Fruit fly (Drosophila melanogaster) whole organism, embryonic: ENCODE data around the gene CG14207.
A peak's percentile ranks its signal among the peaks of the same experiment; 100 is the strongest.

Experiments
- Ada2b ChIP-seq: fragments of 200-800 bp; sonication (Bioruptor generic); IDR thresholded peaks from 2 replicates; pipeline ENCODE4 v1.3.6; 2022; ENCODE audit warnings: missing biosample characterization, missing genetic modification characterization
- CG11247 ChIP-seq: fragments of 200-800 bp; sonication (Bioruptor generic); IDR thresholded peaks from 2 replicates; pipeline ENCODE4 v1.3.6; 2022; ENCODE audit warnings: missing biosample characterization, missing genetic modification characterization
- CG12299 ChIP-seq: fragments of 200-800 bp; sonication (Bioruptor generic); optimal IDR thresholded peaks from 2 replicates; lab custom pipeline; 2018; ENCODE audit warnings: missing biosample characterization, mild to moderate bottlenecking, missing genetic modification characterization
- CG12391 ChIP-seq: fragments of 200-800 bp; sonication (Bioruptor generic); optimal IDR thresholded peaks from 3 replicates; lab custom pipeline; 2018; ENCODE audit warnings: missing biosample characterization, mild to moderate bottlenecking, missing genetic modification characterization, moderate library complexity
- CG13296 ChIP-seq: fragments of 200-800 bp; sonication (Bioruptor generic); optimal IDR thresholded peaks from 3 replicates; lab custom pipeline; 2018; ENCODE audit warnings: missing biosample characterization, mild to moderate bottlenecking, missing genetic modification characterization
- CG15073 ChIP-seq: fragments of 200-800 bp; sonication (Bioruptor generic); optimal IDR thresholded peaks from 2 replicates; lab custom pipeline; 2016; ENCODE audit warnings: missing biosample characterization, missing genetic modification characterization
- CG1603 ChIP-seq: fragments of 200-800 bp; sonication (Bioruptor generic); optimal IDR thresholded peaks from 2 replicates; lab custom pipeline; 2019; ENCODE audit warnings: missing biosample characterization, mild to moderate bottlenecking, missing genetic modification characterization, moderate library complexity
- CG1647 ChIP-seq: fragments of 200-800 bp; sonication (Bioruptor generic); optimal IDR thresholded peaks from 3 replicates; lab custom pipeline; 2016; ENCODE audit warnings: missing biosample characterization, missing genetic modification characterization
- CG16779 ChIP-seq: fragments of 200-800 bp; sonication (Bioruptor generic); IDR thresholded peaks from 2 replicates; pipeline ENCODE4 v1.3.6; 2022; ENCODE audit warnings: missing biosample characterization, missing genetic modification characterization
- CG1832 ChIP-seq: fragments of 200-800 bp; sonication (Bioruptor generic); optimal IDR thresholded peaks from 2 replicates; lab custom pipeline; 2017; ENCODE audit warnings: missing biosample characterization, mild to moderate bottlenecking, missing genetic modification characterization, inconsistent platforms
- CG18764 ChIP-seq: fragments of 200-800 bp; sonication (Bioruptor generic); optimal IDR thresholded peaks from 3 replicates; lab custom pipeline; 2016; ENCODE audit warnings: missing biosample characterization, missing genetic modification characterization
- CG30020 ChIP-seq: fragments of 200-800 bp; optimal IDR thresholded peaks from 2 replicates; lab custom pipeline; 2019; ENCODE audit warnings: missing biosample characterization, mild to moderate bottlenecking, missing genetic modification characterization, moderate library complexity
- CG3847 ChIP-seq: fragments of 200-800 bp; sonication (Bioruptor generic); IDR thresholded peaks from 2 replicates; pipeline ENCODE4 v1.3.6; 2022; ENCODE audit warnings: missing biosample characterization, missing genetic modification characterization
- CG3995 ChIP-seq: fragments of 200-800 bp; sonication (Bioruptor generic); optimal IDR thresholded peaks from 3 replicates; lab custom pipeline; 2016; ENCODE audit warnings: missing biosample characterization, missing genetic modification characterization
- CG4328 ChIP-seq: fragments of 200-800 bp; sonication (Bioruptor generic); optimal IDR thresholded peaks from 3 replicates; lab custom pipeline; 2017; ENCODE audit warnings: missing biosample characterization, missing genetic modification reagents, missing genetic modification characterization
- CG4820 ChIP-seq: fragments of 200-800 bp; sonication (Bioruptor generic); optimal IDR thresholded peaks from 3 replicates; lab custom pipeline; 2016; ENCODE audit warnings: missing biosample characterization, missing genetic modification characterization
- CG6813 ChIP-seq: fragments of 200-800 bp; sonication (Bioruptor generic); optimal IDR thresholded peaks from 2 replicates; lab custom pipeline; 2017; ENCODE audit warnings: missing biosample characterization, missing genetic modification characterization, mild to moderate bottlenecking, moderate library complexity, missing genetic modification reagents
- CG8478 ChIP-seq: fragments of >200 bp; optimal IDR thresholded peaks from 2 replicates; lab custom pipeline; 2018
- CoRest ChIP-seq: fragments of 200-800 bp; sonication (Bioruptor generic); optimal IDR thresholded peaks from 3 replicates; lab custom pipeline; 2018; ENCODE audit warnings: missing biosample characterization, mild to moderate bottlenecking, missing genetic modification characterization, moderate library complexity
- CrebB ChIP-seq: fragments of 200-800 bp; sonication (Bioruptor generic); optimal IDR thresholded peaks from 3 replicates; lab custom pipeline; 2018; ENCODE audit warnings: missing biosample characterization, mild to moderate bottlenecking, missing genetic modification characterization
- Doc2 ChIP-seq: fragments of 200-800 bp; sonication (Bioruptor generic); IDR thresholded peaks from 2 replicates; pipeline ENCODE4 v1.3.6; 2022; ENCODE audit warnings: missing biosample characterization, missing genetic modification characterization
- ERR ChIP-seq: fragments of 200-800 bp; sonication (Bioruptor generic); optimal IDR thresholded peaks from 2 replicates; lab custom pipeline; 2016; ENCODE audit warnings: missing biosample characterization, missing genetic modification characterization
- Hand ChIP-seq: fragments of 200-800 bp; sonication (Bioruptor generic); optimal IDR thresholded peaks from 2 replicates; lab custom pipeline; 2017; ENCODE audit warnings: mild to moderate bottlenecking, missing biosample characterization, missing genetic modification reagents, missing genetic modification characterization
- Neu2 ChIP-seq: fragments of 200-800 bp; sonication (Bioruptor generic); optimal IDR thresholded peaks from 3 replicates; lab custom pipeline; 2016; ENCODE audit warnings: missing biosample characterization, missing genetic modification characterization, borderline replicate concordance
- Scr ChIP-seq: fragments of 200-800 bp; sonication (Bioruptor generic); IDR thresholded peaks from 2 replicates; pipeline ENCODE4 v1.3.6; 2022; ENCODE audit warnings: missing biosample characterization, missing genetic modification characterization; ENCODE audit not compliant: partially characterized antibody
- Sox102F ChIP-seq: fragments of 200-800 bp; sonication (Bioruptor generic); optimal IDR thresholded peaks from 2 replicates; lab custom pipeline; 2018; ENCODE audit warnings: missing biosample characterization, mild to moderate bottlenecking, missing genetic modification characterization, moderate library complexity
- Spps ChIP-seq: fragments of 200-800 bp; sonication (Bioruptor generic); optimal IDR thresholded peaks from 2 replicates; lab custom pipeline; 2018; ENCODE audit warnings: missing biosample characterization, mild to moderate bottlenecking, missing genetic modification characterization
- cad ChIP-seq: fragments of >200 bp; optimal IDR thresholded peaks from 2 replicates; lab custom pipeline; 2017; ENCODE audit warnings: missing biosample characterization, missing genetic modification characterization
- cg ChIP-seq: fragments of 200-800 bp; sonication (Bioruptor generic); optimal IDR thresholded peaks from 3 replicates; lab custom pipeline; 2019; ENCODE audit warnings: missing biosample characterization, mild to moderate bottlenecking, missing genetic modification characterization, moderate library complexity
- crol ChIP-seq: fragments of 200-800 bp; sonication (Bioruptor generic); IDR thresholded peaks from 2 replicates; pipeline ENCODE4 v1.3.6; 2022; ENCODE audit warnings: missing biosample characterization, missing genetic modification characterization
- esg ChIP-seq: fragments of 200-800 bp; sonication (Bioruptor generic); conservative IDR thresholded peaks from 2 replicates; pipeline ENCODE4 v1.3.6; 2022; ENCODE audit warnings: missing biosample characterization, missing genetic modification characterization
- fd3F ChIP-seq: fragments of 200-800 bp; sonication (Bioruptor generic); optimal IDR thresholded peaks from 2 replicates; lab custom pipeline; 2018; ENCODE audit warnings: missing biosample characterization, mild to moderate bottlenecking, missing genetic modification characterization, moderate library complexity
- fd64A ChIP-seq: fragments of 200-800 bp; sonication (Bioruptor generic); optimal IDR thresholded peaks from 3 replicates; lab custom pipeline; 2018; ENCODE audit warnings: missing biosample characterization, mild to moderate bottlenecking, missing genetic modification characterization
- gcm ChIP-seq: fragments of 200-800 bp; sonication (Bioruptor generic); optimal IDR thresholded peaks from 2 replicates; lab custom pipeline; 2019; ENCODE audit warnings: missing biosample characterization, mild to moderate bottlenecking, missing genetic modification characterization, moderate library complexity
- gem ChIP-seq: fragments of 200-800 bp; sonication (Bioruptor generic); optimal IDR thresholded peaks from 2 replicates; lab custom pipeline; 2019; ENCODE audit warnings: missing biosample characterization, mild to moderate bottlenecking, missing genetic modification characterization, moderate library complexity
- ham ChIP-seq: fragments of 200-800 bp; sonication (Bioruptor generic); IDR thresholded peaks from 2 replicates; pipeline ENCODE4 v1.3.6; 2022; ENCODE audit warnings: missing biosample characterization, missing genetic modification characterization
- hkb ChIP-seq, 2 experiments: fragments of 200-800 bp in 1 of 2; fragments of >200 bp in 1 of 2; sonication (Bioruptor generic) in 1 of 2; IDR thresholded peaks in 1 of 2; optimal IDR thresholded peaks in 1 of 2; 2 replicates each; pipeline versions ENCODE4 v1.3.6 to Lab custom; 2017 to 2022; ENCODE audit warnings: missing biosample characterization in 1 of 2, missing genetic modification characterization in 1 of 2
- insv ChIP-seq, 2 experiments: fragments of 200-800 bp; sonication (Bioruptor generic); optimal IDR thresholded peaks; 3 replicates each; lab custom pipeline; 2016 to 2018; ENCODE audit warnings: missing biosample characterization in 2 of 2, missing genetic modification characterization in 2 of 2
- jigr1 ChIP-seq: fragments of 200-800 bp; sonication (Bioruptor generic); IDR thresholded peaks from 3 replicates; pipeline ENCODE4 v1.3.6; 2022; ENCODE audit warnings: missing biosample characterization, missing genetic modification characterization
- mam ChIP-seq: fragments of 200-800 bp; sonication (Bioruptor generic); optimal IDR thresholded peaks from 3 replicates; lab custom pipeline; 2016; ENCODE audit warnings: missing biosample characterization, missing genetic modification characterization
- nerfin-2 ChIP-seq: fragments of 200-800 bp; sonication (Bioruptor generic); IDR thresholded peaks from 2 replicates; pipeline ENCODE4 v1.3.6; 2022; ENCODE audit warnings: missing biosample characterization, missing genetic modification characterization; ENCODE audit not compliant: partially characterized antibody
- org-1 ChIP-seq: fragments of 200-800 bp; sonication (Bioruptor generic); optimal IDR thresholded peaks from 2 replicates; lab custom pipeline; 2017; ENCODE audit warnings: missing biosample characterization, missing genetic modification characterization
- pho ChIP-seq: fragments of 200-800 bp; sonication (Bioruptor generic); optimal IDR thresholded peaks from 2 replicates; lab custom pipeline; 2016; ENCODE audit warnings: missing biosample characterization, missing genetic modification characterization
- pnt ChIP-seq: fragments of 200-800 bp; sonication (Bioruptor generic); optimal IDR thresholded peaks from 3 replicates; lab custom pipeline; 2016; ENCODE audit warnings: missing biosample characterization, missing genetic modification characterization
- psq ChIP-seq: fragments of 200-800 bp; sonication (Bioruptor generic); optimal IDR thresholded peaks from 2 replicates; lab custom pipeline; 2017; ENCODE audit warnings: missing biosample characterization, missing genetic modification characterization
- ranshi ChIP-seq: fragments of 200-800 bp; sonication (Bioruptor generic); IDR thresholded peaks from 2 replicates; pipeline ENCODE4 v1.3.6; 2022; ENCODE audit warnings: missing biosample characterization, missing genetic modification characterization
- stc ChIP-seq: fragments of 200-800 bp; sonication (Bioruptor generic); IDR thresholded peaks from 2 replicates; pipeline ENCODE4 v1.3.6; 2022; ENCODE audit warnings: missing biosample characterization, missing genetic modification characterization
- tap ChIP-seq: fragments of 200-800 bp; optimal IDR thresholded peaks from 3 replicates; lab custom pipeline; 2019; ENCODE audit warnings: missing biosample characterization, mild to moderate bottlenecking, missing genetic modification characterization, moderate library complexity
- tgo ChIP-seq: fragments of 200-800 bp; sonication (Bioruptor generic); IDR thresholded peaks from 3 replicates; pipeline ENCODE4 v1.3.6; 2022; ENCODE audit warnings: missing biosample characterization, missing genetic modification characterization
- tin ChIP-seq: fragments of 200-800 bp; sonication (Bioruptor generic); optimal IDR thresholded peaks from 3 replicates; lab custom pipeline; 2016; ENCODE audit warnings: missing biosample characterization, missing genetic modification characterization
- unpg ChIP-seq: fragments of 200-800 bp; sonication (Bioruptor generic); optimal IDR thresholded peaks from 3 replicates; lab custom pipeline; 2018; ENCODE audit warnings: missing biosample characterization, mild to moderate bottlenecking, missing genetic modification characterization, moderate library complexity

The CG14207 gene

DNA sequence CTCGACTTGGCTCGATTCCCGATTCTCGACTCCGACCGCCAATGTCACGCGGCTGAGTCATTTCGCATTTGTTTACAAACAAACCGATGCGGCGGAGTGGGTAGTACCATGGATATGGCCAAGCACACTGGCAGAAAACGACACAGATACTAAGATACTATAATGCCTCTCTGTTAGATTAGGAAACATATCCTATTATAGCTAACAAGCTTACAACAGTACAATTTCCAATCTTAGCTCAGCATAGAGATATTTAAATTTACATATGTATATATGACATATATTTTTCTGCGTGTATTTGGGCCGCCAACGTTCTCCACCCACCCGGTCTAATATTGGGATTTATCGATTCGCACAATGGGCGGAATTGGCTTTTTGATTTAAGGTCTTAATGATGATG lies 1.0 kb upstream of the CG14207 start (continued):
- TF ChIP-seq hkb (optimal IDR thresholded peaks at IDR 0.05; lab: Kevin White, UChicago) (no peak), hkb (GFP tag; IDR thresholded peaks at IDR 0.05; lab: Robert Waterston, UW) (peak; percentile 88), org-1 (GFP tag; lab: Kevin White, UChicago) (peak; percentile 66), Neu2 (GFP tag; lab: Kevin White, UChicago) (no peak), CG8478 (lab: Kevin White, UChicago) (no peak), insv (GFP tag; optimal IDR thresholded peaks at IDR 0.05; lab: Kevin White, UChicago) (no peak), jigr1 (peak; percentile 59; the same call in 1 of the 3 replicates), psq (GFP tag; lab: Kevin White, UChicago) (no peak), crol (GFP tag; lab: Robert Waterston, UW) (no peak), CG18764 (GFP tag; lab: Kevin White, UChicago) (peak; percentile 35), Sox102F (GFP tag; lab: Kevin White, UChicago) (peak; percentile 78), CG13296 (GFP tag; lab: Kevin White, UChicago) (peak; percentile 64), unpg (GFP tag; lab: Kevin White, UChicago) (peak; percentile 75), fd64A (GFP tag; lab: Kevin White, UChicago) (no peak), mam (GFP tag; lab: Kevin White, UChicago) (peak; percentile 75), Doc2 (GFP tag; lab: Robert Waterston, UW) (no peak), tap (tag; lab: Kevin White, UChicago) (peak; percentile 72), pnt (GFP tag; lab: Kevin White, UChicago) (peak; percentile 43), CoRest (tag; lab: Kevin White, UChicago) (peak; percentile 70), stc (GFP tag; lab: Robert Waterston, UW) (peak; percentile 44; the same call in 1 of the 2 replicates), CG16779 (GFP tag; lab: Robert Waterston, UW) (0 out of 2 replicates have a peak, but pooled peaks have one; percentile 27), gem (tag; lab: Kevin White, UChicago) (peak; percentile 80), CG4820 (GFP tag; lab: Kevin White, UChicago) (peak; percentile 67), tin (GFP tag; lab: Kevin White, UChicago) (peak; percentile 73), CG30020 (tag; lab: Kevin White, UChicago) (peak; percentile 6), CG1603 (peak; percentile 79), cad (GFP tag; lab: Kevin White, UChicago) (no peak), CG12299 (no peak), Spps (tag; lab: Kevin White, UChicago) (peak; percentile 29), pho (GFP tag; lab: Kevin White, UChicago) (peak; percentile 48), CG1647 (GFP tag; lab: Kevin White, UChicago) (peak; percentile 47), nerfin-2 (no peak), esg (peak; percentile 74), CG4328 (GFP tag; lab: Kevin White, UChicago) (peak; percentile 49), cg (GFP tag; lab: Kevin White, UChicago) (no peak), tgo (GFP tag; lab: Robert Waterston, UW) (peak; percentile 79), Hand (GFP tag; lab: Kevin White, UChicago) (peak; percentile 59), CG3847 (GFP tag; lab: Robert Waterston, UW) (peak; percentile 74), CG1832 (GFP tag; lab: Kevin White, UChicago) (no peak), gcm (peak; percentile 43), CG6813 (GFP tag; lab: Kevin White, UChicago) (peak; percentile 74), ham (GFP tag; lab: Robert Waterston, UW) (0 out of 2 replicates have a peak, but pooled peaks have one; percentile 14), CG15073 (GFP tag; lab: Kevin White, UChicago) (no peak), fd3F (peak; percentile 71), ranshi (GFP tag; lab: Robert Waterston, UW) (peak; percentile 80; the same call in 1 of the 2 replicates), Scr (no peak), CG3995 (GFP tag; lab: Kevin White, UChicago) (peak; percentile 6), CG11247 (GFP tag; lab: Robert Waterston, UW) (peak; percentile 77), ERR (no peak), CG12391 (peak; percentile 69), CrebB (tag; lab: Kevin White, UChicago) (peak; percentile 52), Ada2b (GFP tag; lab: Robert Waterston, UW) (peak; percentile 91)
